Worm (Caenorhabditis elegans) whole organism, L3 larva: Measurements from ENCODE around the gene cids-1.

Experiments
- elt-3 ChIP-seq, 3 experiments: fragments of 150-350 bp in 1 of 3; sonication (generic microtip) in 2 of 3; optimal IDR thresholded peaks; 2 replicates in 2 of 3; 4 replicates in 1 of 3; lab custom pipeline; 2014 to 2017; ENCODE audit warnings: missing biosample characterization in 3 of 3, missing genetic modification characterization in 3 of 3
- nhr-43 ChIP-seq: sonication (generic microtip); optimal IDR thresholded peaks from 2 replicates; lab custom pipeline; 2016; ENCODE audit warnings: mild to moderate bottlenecking, missing genetic modification characterization, missing compliant biosample characterization; ENCODE audit not compliant: poor library complexity, severe bottlenecking
- snpc-4 ChIP-seq: fragments of 150-350 bp; optimal IDR thresholded peaks from 2 replicates; lab custom pipeline; 2014; ENCODE audit warnings: missing biosample characterization, missing genetic modification characterization
- ztf-11 ChIP-seq: fragments of 150-350 bp; optimal IDR thresholded peaks from 2 replicates; lab custom pipeline; 2014; ENCODE audit warnings: missing biosample characterization, missing genetic modification characterization

- TF ChIP-seq snpc-4 (no peak), ztf-11 (tag; lab: Kevin White, UChicago) (no peak), nhr-43 (tag; lab: Kevin White, UChicago) (no peak), elt-3 (tag; optimal IDR thresholded peaks at IDR 0.05; lab: Kevin White, UChicago) (no peak)
Measured at ce11 chrIII:8280352-8280751, 36.1 kb downstream of the cids-1 start.
